Worm (Caenorhabditis elegans): Measurements from ENCODE around the gene ZK105.14.

ce11 chrV:7693394-7693793, 28.5 kb downstream of the ZK105.14 start, which contains the start of gene C12D5.10:
- TF ChIP-seq B0336.3 (GFP tag; IDR thresholded peaks at IDR 0.05) (no peak), pha-4 (tag; optimal IDR thresholded peaks at IDR 0.05) (no peak), him-1 (tag; optimal IDR thresholded peaks at IDR 0.05) (no peak), madf-8 (GFP tag; conservative IDR thresholded peaks at IDR 0.05) (no peak)
